Worm (Caenorhabditis elegans) whole organism, late embryonic: Measurements from ENCODE around the gene F01D5.6.

Experiments used
- ceh-9 ChIP-seq: sonication (generic microtip); optimal IDR thresholded peaks from 2 replicates; lab custom pipeline; 2016; ENCODE audit warnings: mild to moderate bottlenecking, missing genetic modification characterization, inconsistent platforms, missing compliant biosample characterization
- ets-4 ChIP-seq: sonication (generic microtip); optimal IDR thresholded peaks from 2 replicates; lab custom pipeline; 2016; ENCODE audit warnings: missing genetic modification characterization, missing compliant biosample characterization
- pha-4 ChIP-seq: fragments of 150-350 bp; optimal IDR thresholded peaks from 2 replicates; lab custom pipeline; 2018; ENCODE audit warnings: missing biosample characterization, missing genetic modification reagents, missing genetic modification characterization
- tbx-7 ChIP-seq: sonication (generic microtip); optimal IDR thresholded peaks from 2 replicates; lab custom pipeline; 2016; ENCODE audit warnings: missing genotype, missing genetic modification characterization, missing compliant biosample characterization

DNA sequence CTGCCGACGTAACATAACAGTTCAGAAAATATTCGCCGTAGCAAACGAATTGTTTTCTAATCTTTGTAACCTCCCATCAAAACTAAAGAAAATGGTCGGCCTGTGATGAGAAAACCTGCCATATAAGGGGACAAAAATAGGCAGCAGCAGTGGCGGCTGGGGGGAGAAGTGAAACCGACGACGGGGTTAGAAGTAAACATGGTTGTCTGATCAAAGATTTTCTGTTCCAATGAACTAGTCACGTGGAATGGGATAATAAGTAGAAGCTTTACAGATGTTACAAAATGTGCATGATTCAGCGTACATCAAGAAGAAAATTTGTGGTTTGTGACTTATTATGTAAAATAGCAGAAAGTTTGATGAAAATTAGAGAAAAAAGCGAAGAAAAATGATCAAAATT, 38.9 kb downstream of the F01D5.6 start:
- TF ChIP-seq pha-4 (tag; lab: Kevin White, UChicago) (no peak), tbx-7 (tag; lab: Kevin White, UChicago) (no peak), ceh-9 (tag; lab: Kevin White, UChicago) (no peak), ets-4 (tag; lab: Kevin White, UChicago) (no peak)
